Fruit fly (Drosophila melanogaster) whole organism, wandering third instar larva: ENCODE measurements around the gene flfl.

ENCODE experiments used
- Abd-B ChIP-seq: fragments of >200 bp; optimal IDR thresholded peaks from 2 replicates; lab custom pipeline; 2017; ENCODE audit warnings: missing biosample characterization, missing genetic modification characterization
- Dif ChIP-seq: fragments of 200-275, 200-300 bp; sonication (Bioruptor generic); optimal IDR thresholded peaks from 2 replicates; lab custom pipeline; 2018; ENCODE audit warnings: missing biosample characterization, missing genetic modification characterization; ENCODE audit not compliant: partially characterized antibody
- GATAd ChIP-seq: sonication (Bioruptor generic); optimal IDR thresholded peaks from 2 replicates; lab custom pipeline; 2016; ENCODE audit warnings: missing biosample characterization, missing genetic modification characterization
- HLH106 ChIP-seq: fragments of 200-800 bp; optimal IDR thresholded peaks from 3 replicates; lab custom pipeline; 2019; ENCODE audit warnings: missing biosample characterization, mild to moderate bottlenecking, missing genetic modification characterization, moderate library complexity
- Rel ChIP-seq, 2 experiments: fragments of 200-800 bp; sonication (Bioruptor generic) in 1 of 2; optimal IDR thresholded peaks; 2 replicates in 1 of 2; 3 replicates in 1 of 2; lab custom pipeline; 2016 to 2019; ENCODE audit warnings: mild to moderate bottlenecking in 2 of 2, missing biosample characterization in 2 of 2, missing genetic modification characterization in 2 of 2, moderate library complexity in 1 of 2
- br ChIP-seq: fragments of 200-800 bp; sonication (Bioruptor generic); optimal IDR thresholded peaks from 2 replicates; lab custom pipeline; 2016; ENCODE audit warnings: missing biosample characterization, missing genetic modification characterization
- ey ChIP-seq: fragments of 200-800 bp; sonication (Bioruptor generic); optimal IDR thresholded peaks from 2 replicates; lab custom pipeline; 2016; ENCODE audit warnings: missing biosample characterization, missing genetic modification characterization
- h ChIP-seq: fragments of 200-800 bp; sonication (Bioruptor generic); optimal IDR thresholded peaks from 3 replicates; lab custom pipeline; 2016; ENCODE audit warnings: missing biosample characterization, mild to moderate bottlenecking, missing genetic modification characterization
- lola ChIP-seq: fragments of >200 bp; optimal IDR thresholded peaks from 2 replicates; lab custom pipeline; 2017; ENCODE audit warnings: missing biosample characterization, missing genetic modification characterization
- psq ChIP-seq: fragments of 200-800 bp; sonication (Bioruptor generic); optimal IDR thresholded peaks from 3 replicates; lab custom pipeline; 2017; ENCODE audit warnings: missing biosample characterization, mild to moderate bottlenecking, missing genetic modification characterization, moderate library complexity
- rgr ChIP-seq: fragments of 200-800 bp; sonication (Bioruptor generic); optimal IDR thresholded peaks from 3 replicates; lab custom pipeline; 2016; ENCODE audit warnings: missing biosample characterization, mild to moderate bottlenecking, missing genetic modification characterization
- tai ChIP-seq: sonication (Bioruptor generic); optimal IDR thresholded peaks from 2 replicates; lab custom pipeline; 2016; ENCODE audit warnings: missing biosample characterization, missing genetic modification characterization
- usp ChIP-seq: fragments of >200 bp; optimal IDR thresholded peaks from 2 replicates; lab custom pipeline; 2017; ENCODE audit warnings: missing biosample characterization, missing genetic modification characterization
- woc ChIP-seq: sonication (Bioruptor generic); optimal IDR thresholded peaks from 2 replicates; lab custom pipeline; 2016; ENCODE audit warnings: missing biosample characterization, mild to moderate bottlenecking, missing genetic modification characterization

DNA sequence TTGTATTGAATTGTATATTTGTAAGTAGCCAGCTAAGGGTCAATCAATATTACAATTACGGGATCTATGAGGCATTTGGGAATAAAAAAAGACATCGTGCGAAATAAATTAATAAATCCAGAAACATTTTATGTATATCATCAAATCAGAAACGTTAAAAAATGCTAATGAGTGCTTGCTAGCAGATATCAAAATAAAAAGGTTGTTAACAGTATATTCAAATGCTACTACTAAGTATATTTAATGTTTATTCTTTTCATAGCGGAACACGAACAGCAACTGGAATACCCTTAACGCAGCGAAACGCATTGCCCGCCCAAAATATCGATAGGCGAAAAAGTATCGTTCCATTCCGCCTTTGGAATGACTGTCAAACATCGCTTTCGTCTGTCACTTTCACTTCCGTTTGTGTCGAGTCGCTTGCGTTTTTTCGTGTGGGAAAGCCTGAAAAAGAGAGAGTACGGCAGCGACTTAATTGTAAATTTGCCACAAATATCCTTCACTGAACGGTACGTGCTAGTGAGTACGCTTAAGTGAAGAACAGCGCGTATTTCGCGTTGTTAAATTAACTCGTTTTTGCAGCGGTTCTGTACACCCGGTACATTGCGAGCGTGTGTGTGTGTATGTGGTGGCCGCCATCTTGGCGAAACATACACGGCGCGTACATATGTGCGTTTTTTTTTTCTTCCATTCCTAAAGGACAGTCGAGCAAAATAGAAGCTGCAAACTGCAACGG, 22.6 kb upstream of the flfl start, which contains the start of gene B52:
- TF ChIP-seq psq (GFP tag; lab: Kevin White, UChicago) (peak; percentile 30), lola (no peak), tai (GFP tag; lab: Kevin White, UChicago) (peak; percentile 49), HLH106 (peak; percentile 30), Abd-B (GFP tag; lab: Kevin White, UChicago) (no peak), rgr (peak; percentile 79), h (GFP tag; lab: Kevin White, UChicago) (peak; percentile 69), br (peak; percentile 75), Dif (GFP tag; lab: Kevin White, UChicago) (peak; percentile 47), usp (GFP tag; lab: Kevin White, UChicago) (no peak), GATAd (GFP tag; lab: Kevin White, UChicago) (no peak), ey (peak; percentile 48), Rel (GFP tag; optimal IDR thresholded peaks at IDR 0.05; lab: Kevin White, UChicago) (no peak), Rel (tag; optimal IDR thresholded peaks at IDR 0.05; lab: Kevin White, UChicago) (peak; percentile 35), woc (GFP tag; lab: Kevin White, UChicago) (peak; percentile 4)
